Worm (Caenorhabditis elegans): ENCODE results near the gene fipr-2.

Gene fipr-2

ce11 chrV:12320274-12320839, 44.8 kb upstream of the fipr-2 start:
- TF ChIP-seq ham-2 (GFP tag; optimal IDR thresholded peaks at IDR 0.05) (no peak), unc-120 (tag; optimal IDR thresholded peaks at IDR 0.05; ENCODE audit: poor library complexity, severe bottlenecking) (no peak), pha-4 (tag; optimal IDR thresholded peaks at IDR 0.05) (no peak), drap-1 (GFP tag; optimal IDR thresholded peaks at IDR 0.05) (no peak), nhr-28 (tag; optimal IDR thresholded peaks at IDR 0.05) (no peak), mls-2 (tag; optimal IDR thresholded peaks at IDR 0.05) (no peak), lsy-2 (tag; optimal IDR thresholded peaks at IDR 0.05) (no peak), flh-1 (GFP tag; optimal IDR thresholded peaks at IDR 0.05) (no peak), sem-2 (GFP tag; optimal IDR thresholded peaks at IDR 0.05) (no peak), ztf-11 (tag; optimal IDR thresholded peaks at IDR 0.05) (no peak), mab-5 (tag; optimal IDR thresholded peaks at IDR 0.05) (no peak), zip-8 (tag; optimal IDR thresholded peaks at IDR 0.05) (no peak)

DNA sequence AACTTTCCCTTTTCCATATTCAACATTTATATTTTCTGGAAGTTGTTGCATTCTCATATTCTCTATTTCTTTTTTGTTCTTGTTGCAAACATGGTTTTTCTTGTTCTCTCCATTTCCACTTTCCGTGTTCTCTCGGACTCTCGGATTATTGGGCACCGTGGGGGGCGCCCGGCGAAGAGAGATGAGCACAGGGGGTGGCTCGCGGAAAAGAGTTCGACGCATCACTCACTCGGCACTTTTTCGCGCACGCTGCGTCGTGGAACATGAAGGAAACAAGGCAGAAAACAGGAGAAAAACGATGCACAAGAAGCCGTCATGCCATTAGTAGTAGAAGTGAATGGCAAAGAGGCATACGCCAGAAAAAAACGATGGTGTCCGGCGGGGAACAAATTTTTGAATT, 38.5 kb upstream of the fipr-2 start:
- TF ChIP-seq elt-3 (tag; optimal IDR thresholded peaks at IDR 0.05) (no peak), unc-39 (tag; optimal IDR thresholded peaks at IDR 0.05) (no peak), nhr-2 (tag; optimal IDR thresholded peaks at IDR 0.05) (no peak), snpc-4 (tag; optimal IDR thresholded peaks at IDR 0.05) (no peak), ceh-43 (GFP tag; optimal IDR thresholded peaks at IDR 0.05) (no peak), sptf-1 (tag; optimal IDR thresholded peaks at IDR 0.05) (no peak), nhr-28 (tag; optimal IDR thresholded peaks at IDR 0.05) (no peak), hlh-1 (tag; optimal IDR thresholded peaks at IDR 0.05) (no peak), mab-5 (tag; optimal IDR thresholded peaks at IDR 0.05) (no peak), unc-62 (GFP tag; optimal IDR thresholded peaks at IDR 0.05) (no peak)

DNA sequence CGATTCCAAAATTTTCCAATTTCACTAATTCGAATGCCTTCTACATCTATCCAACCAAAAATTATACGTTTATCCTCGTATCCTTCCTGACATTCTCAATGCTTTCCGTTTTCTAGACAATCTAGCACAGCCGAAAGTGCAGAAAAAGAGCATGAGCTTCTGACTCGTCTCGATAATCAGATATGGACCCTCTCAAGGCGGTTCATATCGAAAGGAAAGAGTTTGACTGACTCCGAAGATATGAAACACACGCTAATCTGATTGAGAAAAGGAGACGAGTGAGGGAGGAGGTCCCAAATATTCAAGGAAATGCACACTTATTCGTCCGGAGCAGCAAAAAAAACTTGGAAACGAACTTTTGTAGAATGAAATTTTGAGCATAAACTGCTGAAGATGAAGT, 36.0 kb upstream of the fipr-2 start:
- no peak for TF ChIP-seq elt-3 (tag; optimal IDR thresholded peaks at IDR 0.05)
- TF ChIP-seq ces-1 (GFP tag; optimal IDR thresholded peaks at IDR 0.05) = peak; percentile 83

- TF ChIP-seq nhr-76 (tag; optimal IDR thresholded peaks at IDR 0.05) (no peak), sptf-1 (tag; optimal IDR thresholded peaks at IDR 0.05) (peak; percentile 53), bed-3 (GFP tag; optimal IDR thresholded peaks at IDR 0.05) (peak; percentile 1), ceh-43 (GFP tag; optimal IDR thresholded peaks at IDR 0.05) (no peak), pha-4 (tag; optimal IDR thresholded peaks at IDR 0.05) (no peak), mls-2 (tag; optimal IDR thresholded peaks at IDR 0.05) (peak; percentile 37), ztf-11 (tag; optimal IDR thresholded peaks at IDR 0.05) (no peak), sem-2 (GFP tag; optimal IDR thresholded peaks at IDR 0.05) (peak; percentile 41), ceh-39 (tag; optimal IDR thresholded peaks at IDR 0.05) (no peak), ceh-83 (GFP tag; optimal IDR thresholded peaks at IDR 0.05) (peak; percentile 83), hlh-1 (tag; optimal IDR thresholded peaks at IDR 0.05) (no peak), M03D4.4 (tag; optimal IDR thresholded peaks at IDR 0.05) (peak; percentile 60), cnd-1 (tag; optimal IDR thresholded peaks at IDR 0.05) (peak; percentile 33), elt-1 (tag; optimal IDR thresholded peaks at IDR 0.05; ENCODE audit: borderline replicate concordance, insufficient read depth) (no peak), unc-120 (tag; optimal IDR thresholded peaks at IDR 0.05; ENCODE audit: poor library complexity, severe bottlenecking) (no peak)
Measured at ce11 chrV:12331820-12332219, 33.3 kb upstream of the fipr-2 start.

DNA sequence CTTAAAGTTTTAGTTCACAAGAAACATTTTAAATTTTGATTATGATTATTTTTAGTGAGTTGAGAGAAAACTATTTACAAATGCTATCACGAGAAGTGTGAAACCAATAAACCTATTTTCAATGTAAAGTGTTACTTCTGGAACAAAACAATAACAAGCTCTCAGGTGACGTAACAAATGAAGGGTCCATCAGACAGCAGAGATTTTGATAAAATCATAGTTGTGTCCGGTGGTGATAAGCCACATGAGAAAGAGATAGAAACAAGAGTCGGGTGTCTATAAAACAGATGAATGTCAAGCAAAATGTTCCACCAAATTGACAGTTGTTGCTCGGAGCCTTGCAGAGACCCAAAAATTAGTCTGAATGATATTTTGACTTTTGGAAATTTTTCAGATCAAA, 30.8 kb upstream of the fipr-2 start:
- no peak for TF ChIP-seq drap-1 (GFP tag; optimal IDR thresholded peaks at IDR 0.05)
- TF ChIP-seq unc-62 (GFP tag; optimal IDR thresholded peaks at IDR 0.05) = peak; percentile 10
- TF ChIP-seq blmp-1 (tag; optimal IDR thresholded peaks at IDR 0.05) = no peak
- no peak for TF ChIP-seq lin-13 (tag; optimal IDR thresholded peaks at IDR 0.05)
- no peak for TF ChIP-seq mep-1 (tag; optimal IDR thresholded peaks at IDR 0.05)
- no peak for TF ChIP-seq ces-1 (GFP tag; optimal IDR thresholded peaks at IDR 0.05)

ce11 chrV:12337894-12338293, 27.3 kb upstream of the fipr-2 start, which contains the start of gene twk-13:
Gene twk-13 (minus strand): TSS chrV:12337994.
- TF ChIP-seq ceh-43 (GFP tag; optimal IDR thresholded peaks at IDR 0.05) = no peak
- no peak for TF ChIP-seq unc-39 (tag; optimal IDR thresholded peaks at IDR 0.05)

All from whole organism, mixed stage, embryonic.